Fruit fly (Drosophila melanogaster): ENCODE results near the gene CG12115.

The CG12115 gene

dm6 chrX:9190555-9191184 is at the start of gene CG12115:
TSS of gene CG12115 (minus strand) at chrX:9190605.
- TF ChIP-seq CG17801 (GFP tag; optimal IDR thresholded peaks at IDR 0.05; ENCODE audit: partially characterized antibody): no peak

dm6 chrX:9236485-9236884 is 46.1 kb upstream of the CG12115 start, which contains the start of gene Ir8a:
TSS of gene Ir8a (minus strand) at chrX:9236585.
- no peak for TF ChIP-seq CG17801 (GFP tag; optimal IDR thresholded peaks at IDR 0.05; ENCODE audit: partially characterized antibody)

DNA sequence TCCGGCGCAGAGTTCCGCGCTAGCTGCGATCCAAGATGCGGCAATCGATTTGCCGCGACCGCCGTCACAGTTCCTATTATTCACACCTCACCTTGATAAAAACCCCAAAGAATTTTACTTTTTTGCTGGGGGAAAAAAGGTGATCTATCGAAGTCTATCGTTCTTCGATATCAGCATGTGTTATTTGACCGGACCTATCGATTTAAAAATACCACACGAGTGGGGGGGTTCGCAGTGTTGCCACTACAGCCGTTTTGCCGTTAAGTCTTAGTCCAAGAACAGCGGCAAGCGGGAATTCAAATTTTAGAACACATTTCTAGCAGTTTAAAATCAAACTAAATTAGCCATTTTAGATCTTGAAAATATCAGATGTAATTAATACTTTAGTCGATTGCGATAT is 41.8 kb upstream of the CG12115 start, which contains the start of gene CG12121:
Gene CG12121, minus strand, starts transcription at position 180 of the 400 bp plus-strand sequence.
- TF ChIP-seq CG17801 (GFP tag; optimal IDR thresholded peaks at IDR 0.05; ENCODE audit: partially characterized antibody): peak; percentile 35

dm6 chrX:9226837-9227236 is 36.4 kb upstream of the CG12115 start, which contains the start of gene Gr8a:
TSS of gene Gr8a (plus strand) at chrX:9227137.
- no peak for TF ChIP-seq CG17801 (GFP tag; optimal IDR thresholded peaks at IDR 0.05; ENCODE audit: partially characterized antibody)

dm6 chrX:9225137-9225536 is 34.7 kb upstream of the CG12115 start, which contains the start of gene CG15370:
TSS of gene CG15370 (plus strand) at chrX:9225437.
- no peak for TF ChIP-seq CG17801 (GFP tag; optimal IDR thresholded peaks at IDR 0.05; ENCODE audit: partially characterized antibody)

DNA sequence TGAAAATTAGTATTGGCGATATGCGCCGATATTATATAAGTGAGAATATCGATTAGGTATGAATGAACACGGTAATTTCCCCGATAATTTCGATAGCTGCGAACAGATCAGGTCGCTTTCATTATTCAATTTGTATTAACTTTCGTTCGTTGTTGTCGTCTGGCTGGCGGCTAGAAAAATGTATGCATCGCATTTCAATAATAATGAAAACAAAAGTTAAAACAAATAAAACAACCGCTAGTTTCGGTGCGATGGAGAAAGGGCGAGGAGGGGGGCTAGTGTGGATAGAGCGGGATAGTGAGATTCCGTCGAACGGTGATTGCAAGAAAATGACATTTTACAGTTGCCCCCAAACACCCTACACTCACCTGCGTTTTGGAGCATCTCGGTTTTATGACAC is 34.0 kb upstream of the CG12115 start:
- TF ChIP-seq CG17801 (GFP tag; optimal IDR thresholded peaks at IDR 0.05; ENCODE audit: partially characterized antibody): no peak

dm6 chrX:9223182-9223581 is 32.8 kb upstream of the CG12115 start, which contains the start of gene t:
TSS of gene t (minus strand) at chrX:9223257.
- TF ChIP-seq CG17801 (GFP tag; optimal IDR thresholded peaks at IDR 0.05; ENCODE audit: partially characterized antibody): no peak

- no peak for TF ChIP-seq CG17801 (GFP tag; optimal IDR thresholded peaks at IDR 0.05; ENCODE audit: partially characterized antibody)
Measured at dm6 chrX:9220434-9220833, 30.0 kb upstream of the CG12115 start.

DNA sequence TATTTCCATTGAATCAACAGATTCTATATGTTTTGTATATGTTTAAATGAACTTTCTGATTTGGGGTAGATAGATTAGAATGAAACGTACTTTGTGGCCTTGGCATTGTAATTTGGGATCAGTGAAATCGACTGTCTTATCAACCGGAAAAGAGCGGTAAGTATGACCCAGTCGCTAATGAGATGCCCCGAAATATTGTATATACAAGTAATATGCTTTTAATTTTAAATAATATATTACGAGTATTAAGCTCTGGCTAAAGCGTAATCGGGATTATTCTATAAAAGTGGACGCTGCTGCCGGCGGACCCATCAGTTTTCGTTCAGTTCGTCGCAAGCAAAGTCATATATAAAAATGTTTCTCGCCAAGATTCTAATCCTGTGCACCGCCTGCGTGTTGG is 26.2 kb upstream of the CG12115 start, which contains the start of gene CG15369:
Gene CG15369, plus strand, starts transcription at position 301 of the 400 bp plus-strand sequence.
- TF ChIP-seq CG17801 (GFP tag; optimal IDR thresholded peaks at IDR 0.05; ENCODE audit: partially characterized antibody): no peak

- no peak for TF ChIP-seq CG17801 (GFP tag; optimal IDR thresholded peaks at IDR 0.05; ENCODE audit: partially characterized antibody)
Measured at dm6 chrX:9215485-9215884, 25.1 kb upstream of the CG12115 start, which contains the start of gene CG15368. TSS of gene CG15368 (plus strand) at chrX:9215785.

DNA sequence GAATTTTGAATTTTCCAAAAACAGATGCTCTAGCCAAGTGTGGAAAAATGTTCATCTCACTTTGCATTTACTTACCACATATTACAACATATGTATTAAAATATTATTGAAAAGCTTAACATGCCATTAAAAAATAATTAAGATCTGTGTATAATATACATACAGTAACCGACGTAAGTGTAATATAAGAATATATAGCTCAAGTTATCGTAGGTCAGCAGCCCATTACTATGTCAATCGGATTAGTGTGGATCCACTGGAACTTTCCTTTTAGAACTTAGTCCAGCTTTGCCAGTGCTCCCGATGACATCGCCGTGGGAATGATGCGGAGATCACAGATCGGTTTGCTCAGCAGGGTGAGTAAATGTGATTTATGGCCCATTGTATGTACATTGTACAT is 24.2 kb upstream of the CG12115 start, which contains the start of gene Obp8a:
Gene Obp8a, plus strand, starts transcription at position 301 of the 400 bp plus-strand sequence.
- no peak for TF ChIP-seq CG17801 (GFP tag; optimal IDR thresholded peaks at IDR 0.05; ENCODE audit: partially characterized antibody)

DNA sequence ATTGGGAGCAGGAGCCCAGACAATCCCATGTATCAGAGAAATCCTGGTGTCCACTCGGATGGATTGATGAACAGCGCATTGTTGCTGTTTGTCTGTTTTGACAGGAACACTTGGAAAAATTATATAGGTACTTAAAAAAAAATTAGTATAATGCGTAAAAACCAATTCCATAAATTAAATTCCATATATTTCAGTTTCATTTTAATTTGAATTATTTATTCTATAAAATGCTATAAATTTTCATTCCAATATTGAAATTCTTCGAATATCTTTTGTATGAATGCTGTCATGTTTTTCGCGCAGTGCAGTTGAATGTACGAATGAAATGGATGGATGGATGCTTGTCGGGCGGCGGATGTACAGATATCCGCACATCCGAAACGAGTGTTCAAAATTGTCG is 20.4 kb upstream of the CG12115 start, which contains the start of gene SmydA-9:
Gene SmydA-9, minus strand, starts transcription at position 101 of the 400 bp plus-strand sequence.
- TF ChIP-seq CG17801 (GFP tag; optimal IDR thresholded peaks at IDR 0.05; ENCODE audit: partially characterized antibody): no peak

DNA sequence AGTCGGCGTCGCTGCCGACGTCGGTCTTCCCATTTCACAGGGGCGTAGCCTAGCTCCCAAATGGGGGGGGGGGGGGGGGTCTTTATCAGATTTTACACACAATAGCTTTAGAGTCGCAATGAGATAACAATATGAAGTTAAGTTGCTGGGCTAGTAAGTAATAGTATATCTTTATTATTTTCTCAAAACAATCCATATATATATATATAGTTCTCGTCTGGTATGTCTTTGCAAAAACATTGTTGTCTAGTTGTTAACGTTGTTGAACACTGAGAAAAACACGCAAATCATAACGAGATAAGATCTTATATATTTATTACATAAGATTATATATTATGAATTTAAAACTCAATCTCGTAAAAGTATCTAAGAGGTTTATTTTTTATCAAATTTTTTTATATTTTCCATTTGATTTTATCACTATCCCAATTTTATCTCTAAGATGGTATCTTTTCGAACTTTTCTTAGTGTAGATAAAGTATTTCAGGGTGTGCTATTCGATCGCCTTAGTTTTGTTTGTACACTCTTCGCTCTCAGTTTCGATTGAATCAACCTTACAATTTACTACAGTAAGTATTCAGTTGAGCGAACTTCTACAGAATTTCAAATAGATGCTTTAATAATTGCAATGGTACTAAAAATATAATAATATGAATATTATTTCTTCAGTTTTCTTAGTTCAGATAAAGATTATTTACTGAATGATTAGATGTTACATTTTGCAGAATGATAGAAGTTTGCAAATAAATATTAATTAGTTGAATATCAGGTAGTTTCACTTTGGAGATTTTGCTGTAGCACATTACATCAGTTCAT is 11.7 kb upstream of the CG12115 start:
- TF ChIP-seq CG17801 (GFP tag; optimal IDR thresholded peaks at IDR 0.05; ENCODE audit: partially characterized antibody): peak; percentile 49

DNA sequence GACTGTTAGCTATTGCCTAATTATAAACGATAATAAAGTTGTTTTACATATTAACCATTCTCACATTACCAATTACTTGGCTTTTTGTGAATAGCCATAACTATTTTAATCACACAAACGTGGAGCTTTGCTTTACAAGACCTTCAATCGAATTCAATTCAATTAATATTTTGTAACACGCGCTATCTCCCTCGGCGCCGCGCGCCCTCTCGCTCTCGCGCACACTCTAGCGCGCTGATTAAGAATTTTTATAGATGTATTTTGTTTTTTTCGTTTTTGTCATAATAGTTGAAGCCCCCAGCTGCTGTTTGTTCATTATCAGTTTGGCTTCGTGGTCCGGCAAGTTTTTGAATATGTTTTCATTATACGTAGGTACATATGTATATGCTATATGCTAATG is 10.7 kb upstream of the CG12115 start:
- TF ChIP-seq CG17801 (GFP tag; optimal IDR thresholded peaks at IDR 0.05; ENCODE audit: partially characterized antibody): no peak

- no peak for TF ChIP-seq CG17801 (GFP tag; optimal IDR thresholded peaks at IDR 0.05; ENCODE audit: partially characterized antibody)
Measured at dm6 chrX:9200234-9200633, 9.8 kb upstream of the CG12115 start.

- TF ChIP-seq CG17801 (GFP tag; optimal IDR thresholded peaks at IDR 0.05; ENCODE audit: partially characterized antibody): peak; percentile 89
Measured at dm6 chrX:9196362-9196761, 6.0 kb upstream of the CG12115 start, which contains the start of gene CG12118. TSS of gene CG12118 (minus strand) at chrX:9196414.
